Worm (Caenorhabditis elegans) whole organism, young adult: ENCODE data around the gene F58A6.5.
A peak's percentile ranks its signal among the peaks of the same experiment; 100 is the strongest.

Experiments used
- B0336.3 ChIP-seq: fragments of 200-800 bp; sonication (Bioruptor generic); IDR thresholded peaks from 2 replicates; pipeline ENCODE4 v1.3.6; 2022; ENCODE audit warnings: missing genetic modification characterization, missing compliant biosample characterization
- C17E4.6 ChIP-seq: fragments of 200-800 bp; sonication (Bioruptor generic); IDR thresholded peaks from 2 replicates; pipeline ENCODE4 v1.3.6; 2022; ENCODE audit warnings: missing genetic modification reagents, missing genetic modification characterization, missing compliant biosample characterization
- F22D6.2 ChIP-seq: sonication (generic microtip); optimal IDR thresholded peaks from 2 replicates; lab custom pipeline; 2016; ENCODE audit warnings: mild to moderate bottlenecking, missing genetic modification characterization, missing compliant biosample characterization
- F23B12.7 ChIP-seq: sonication (generic microtip); optimal IDR thresholded peaks from 2 replicates; lab custom pipeline; 2017; ENCODE audit warnings: missing genetic modification characterization, mild to moderate bottlenecking, missing compliant biosample characterization, antibody characterized with exemption, moderate library complexity; ENCODE audit not compliant: insufficient read depth
- F37B4.10 ChIP-seq: fragments of 200-800 bp; sonication (Bioruptor generic); IDR thresholded peaks from 2 replicates; pipeline ENCODE4 v1.3.6; 2022; ENCODE audit warnings: missing genetic modification characterization, missing compliant biosample characterization
- F57C9.4 ChIP-seq: sonication (generic microtip); optimal IDR thresholded peaks from 2 replicates; lab custom pipeline; 2017; ENCODE audit warnings: mild to moderate bottlenecking, missing genetic modification characterization, missing compliant biosample characterization
- T26A5.8 ChIP-seq: sonication (generic microtip); optimal IDR thresholded peaks from 2 replicates; lab custom pipeline; 2016; ENCODE audit warnings: missing genetic modification characterization, missing compliant biosample characterization
- Y53F4B.3 ChIP-seq: fragments of 200-800 bp; sonication (Bioruptor generic); IDR thresholded peaks from 2 replicates; pipeline ENCODE4 v1.3.6; 2022; ENCODE audit warnings: missing genetic modification reagents, missing genetic modification characterization, missing compliant biosample characterization
- Y53G8AR.9 ChIP-seq: fragments of 200-800 bp; sonication (Bioruptor generic); conservative IDR thresholded peaks from 2 replicates; pipeline ENCODE4 v1.3.6; 2022; ENCODE audit warnings: missing genetic modification reagents, missing genetic modification characterization, missing compliant biosample characterization
- Y56A3A.18 ChIP-seq: fragments of 200-800 bp; sonication (Bioruptor generic); IDR thresholded peaks from 2 replicates; pipeline ENCODE4 v1.3.6; 2022; ENCODE audit warnings: missing genetic modification reagents, missing genetic modification characterization, missing compliant biosample characterization
- ZK185.1 ChIP-seq: sonication (generic microtip); optimal IDR thresholded peaks from 2 replicates; lab custom pipeline; 2016; ENCODE audit warnings: mild to moderate bottlenecking, missing genetic modification characterization, missing compliant biosample characterization; ENCODE audit not compliant: poor library complexity, severe bottlenecking
- akir-1 ChIP-seq: fragments of 200-800 bp; sonication (Bioruptor generic); optimal IDR thresholded peaks from 2 replicates; lab custom pipeline; 2018; ENCODE audit warnings: mild to moderate bottlenecking, missing genetic modification characterization, moderate library complexity, missing compliant biosample characterization
- athp-1 ChIP-seq: sonication (generic microtip); optimal IDR thresholded peaks from 2 replicates; lab custom pipeline; 2017; ENCODE audit warnings: mild to moderate bottlenecking, missing genetic modification characterization, missing compliant biosample characterization
- attf-3 ChIP-seq: fragments of 200-800 bp; sonication (Bioruptor generic); conservative IDR thresholded peaks from 2 replicates; pipeline ENCODE4 v1.3.6; 2022; ENCODE audit warnings: missing genetic modification reagents, missing genetic modification characterization, missing compliant biosample characterization
- attf-5 ChIP-seq: fragments of 200-800 bp; sonication (Bioruptor generic); optimal IDR thresholded peaks from 2 replicates; lab custom pipeline; 2018; ENCODE audit warnings: mild to moderate bottlenecking, missing genetic modification characterization, missing compliant biosample characterization
- cebp-1 ChIP-seq, 2 experiments: fragments of 200-800 bp in 1 of 2; sonication (Bioruptor generic) in 1 of 2; sonication (generic microtip) in 1 of 2; IDR thresholded peaks in 1 of 2; optimal IDR thresholded peaks in 1 of 2; 2 replicates each; pipeline versions ENCODE4 v1.3.6 to Lab custom; 2017 to 2022; ENCODE audit warnings: missing compliant biosample characterization in 2 of 2, missing genetic modification characterization in 2 of 2, mild to moderate bottlenecking in 1 of 2, missing genetic modification reagents in 1 of 2, moderate library complexity in 1 of 2
- ceh-27 ChIP-seq: fragments of 200-800 bp; sonication (Bioruptor generic); optimal IDR thresholded peaks from 2 replicates; lab custom pipeline; 2018; ENCODE audit warnings: mild to moderate bottlenecking, missing genetic modification characterization, moderate library complexity, missing compliant biosample characterization
- ceh-79 ChIP-seq: sonication (generic microtip); optimal IDR thresholded peaks from 2 replicates; lab custom pipeline; 2017; ENCODE audit warnings: mild to moderate bottlenecking, missing genetic modification characterization, missing compliant biosample characterization
- die-1 ChIP-seq: sonication (generic microtip); optimal IDR thresholded peaks from 2 replicates; lab custom pipeline; 2016; ENCODE audit warnings: missing genotype, mild to moderate bottlenecking, missing genetic modification characterization, missing compliant biosample characterization
- dox-1 ChIP-seq: fragments of 200-800 bp; sonication (Bioruptor generic); IDR thresholded peaks from 2 replicates; pipeline ENCODE4 v1.3.6; 2022; ENCODE audit warnings: missing genetic modification reagents, missing genetic modification characterization, missing compliant biosample characterization
- dpff-1 ChIP-seq: sonication (generic microtip); optimal IDR thresholded peaks from 2 replicates; lab custom pipeline; 2017; ENCODE audit warnings: mild to moderate bottlenecking, missing genetic modification characterization, missing compliant biosample characterization
- egl-44 ChIP-seq: fragments of 200-800 bp; sonication (Bioruptor generic); IDR thresholded peaks from 2 replicates; pipeline ENCODE4 v1.3.6; 2022; ENCODE audit warnings: missing genetic modification reagents, missing genetic modification characterization, missing compliant biosample characterization
- ekl-4 ChIP-seq: fragments of 200-800 bp; sonication (Bioruptor generic); IDR thresholded peaks from 2 replicates; pipeline ENCODE4 v1.3.6; 2022; ENCODE audit warnings: missing genetic modification reagents, missing genetic modification characterization, missing compliant biosample characterization
- fkh-3 ChIP-seq: sonication (generic microtip); optimal IDR thresholded peaks from 2 replicates; lab custom pipeline; 2016; ENCODE audit warnings: mild to moderate bottlenecking, missing genetic modification characterization, missing compliant biosample characterization
- gei-17 ChIP-seq: fragments of 200-800 bp; sonication (Bioruptor generic); optimal IDR thresholded peaks from 2 replicates; lab custom pipeline; 2018; ENCODE audit warnings: mild to moderate bottlenecking, missing genetic modification characterization, missing compliant biosample characterization
- him-1 ChIP-seq: sonication (generic microtip); optimal IDR thresholded peaks from 2 replicates; lab custom pipeline; 2016; ENCODE audit warnings: missing genotype, missing genetic modification reagents, missing genetic modification characterization, missing compliant biosample characterization
- hsf-1 ChIP-seq: fragments of 200-800 bp; sonication (Bioruptor generic); IDR thresholded peaks from 2 replicates; pipeline ENCODE4 v1.3.6; 2022; ENCODE audit warnings: missing genetic modification reagents, missing genetic modification characterization, missing compliant biosample characterization
- let-607 ChIP-seq, 2 experiments: fragments of 200-800 bp in 1 of 2; sonication (Bioruptor generic) in 1 of 2; sonication (generic microtip) in 1 of 2; optimal IDR thresholded peaks; 2 replicates each; lab custom pipeline; 2016 to 2018; ENCODE audit warnings: mild to moderate bottlenecking in 2 of 2, missing compliant biosample characterization in 2 of 2, missing genetic modification characterization in 2 of 2, moderate library complexity in 2 of 2, missing genotype in 1 of 2
- lin-35 ChIP-seq, 3 experiments: fragments of 150-350 bp in 2 of 3; sonication (generic microtip) in 1 of 3; optimal IDR thresholded peaks; 2 replicates each; lab custom pipeline; 2014 to 2018; ENCODE audit warnings: missing biosample characterization in 3 of 3, missing genetic modification characterization in 3 of 3, missing genetic modification reagents in 3 of 3
- lin-54 ChIP-seq: fragments of 200-800 bp; sonication (Bioruptor generic); optimal IDR thresholded peaks from 2 replicates; lab custom pipeline; 2018; ENCODE audit warnings: mild to moderate bottlenecking, missing genetic modification characterization, missing compliant biosample characterization
- madf-3 ChIP-seq: fragments of 200-800 bp; sonication (Bioruptor generic); IDR thresholded peaks from 2 replicates; pipeline ENCODE4 v1.3.6; 2022; ENCODE audit warnings: missing genetic modification reagents, missing genetic modification characterization, missing compliant biosample characterization
- madf-8 ChIP-seq: fragments of 200-800 bp; sonication (Bioruptor generic); conservative IDR thresholded peaks from 2 replicates; pipeline ENCODE4 v1.3.6; 2022; ENCODE audit warnings: missing genetic modification reagents, missing genetic modification characterization, missing compliant biosample characterization
- mcd-1 ChIP-seq: fragments of 200-800 bp; sonication (Bioruptor generic); IDR thresholded peaks from 2 replicates; pipeline ENCODE4 v1.3.6; 2022; ENCODE audit warnings: missing genetic modification reagents, missing genetic modification characterization, missing compliant biosample characterization
- mel-28 ChIP-seq: sonication (generic microtip); optimal IDR thresholded peaks from 2 replicates; lab custom pipeline; 2016; ENCODE audit warnings: borderline replicate concordance, mild to moderate bottlenecking, missing genetic modification characterization, missing compliant biosample characterization
- mes-4 ChIP-seq: sonication (generic microtip); optimal IDR thresholded peaks from 2 replicates; lab custom pipeline; 2016; ENCODE audit warnings: missing genotype, missing genetic modification characterization, missing compliant biosample characterization
- nfya-2 ChIP-seq: fragments of 200-800 bp; sonication (Bioruptor generic); IDR thresholded peaks from 2 replicates; pipeline ENCODE4 v1.3.6; 2022; ENCODE audit warnings: missing genetic modification reagents, missing genetic modification characterization, missing compliant biosample characterization
- nhr-90 ChIP-seq: sonication (generic microtip); optimal IDR thresholded peaks from 2 replicates; lab custom pipeline; 2016; ENCODE audit warnings: missing genotype, mild to moderate bottlenecking, missing genetic modification characterization, missing compliant biosample characterization
- rcor-1 ChIP-seq: fragments of 200-800 bp; sonication (Bioruptor generic); IDR thresholded peaks from 2 replicates; pipeline ENCODE4 v1.3.6; 2022; ENCODE audit warnings: missing genetic modification reagents, missing genetic modification characterization, missing compliant biosample characterization
- repo-1 ChIP-seq: sonication (generic microtip); optimal IDR thresholded peaks from 2 replicates; lab custom pipeline; 2017; ENCODE audit warnings: mild to moderate bottlenecking, missing genetic modification characterization, missing compliant biosample characterization
- rpc-1 ChIP-seq, 2 experiments: fragments of 150-350 bp in 1 of 2; sonication (generic microtip) in 1 of 2; optimal IDR thresholded peaks; 2 replicates each; lab custom pipeline; 2014 to 2018; ENCODE audit warnings: missing biosample characterization in 1 of 2, missing genetic modification characterization in 1 of 2, missing genetic modification reagents in 1 of 2, missing genotype in 1 of 2
- somi-1 ChIP-seq: fragments of 200-800 bp; sonication (Bioruptor generic); optimal IDR thresholded peaks from 2 replicates; lab custom pipeline; 2018; ENCODE audit warnings: mild to moderate bottlenecking, missing genetic modification characterization, missing compliant biosample characterization
- tlf-1 ChIP-seq: fragments of 200-800 bp; sonication (Bioruptor generic); optimal IDR thresholded peaks from 2 replicates; lab custom pipeline; 2018; ENCODE audit warnings: mild to moderate bottlenecking, missing genetic modification characterization, missing compliant biosample characterization
- unc-130 ChIP-seq: sonication (generic microtip); optimal IDR thresholded peaks from 2 replicates; lab custom pipeline; 2016; ENCODE audit warnings: missing genetic modification reagents, missing genetic modification characterization, missing compliant biosample characterization
- ztf-18 ChIP-seq: sonication (generic microtip); optimal IDR thresholded peaks from 2 replicates; lab custom pipeline; 2016; ENCODE audit warnings: missing genotype, mild to moderate bottlenecking, missing genetic modification characterization, missing compliant biosample characterization
- ztf-22 ChIP-seq: fragments of 200-800 bp; sonication (Bioruptor generic); optimal IDR thresholded peaks from 2 replicates; lab custom pipeline; 2018; ENCODE audit warnings: mild to moderate bottlenecking, missing genetic modification characterization, moderate library complexity, missing compliant biosample characterization
- ztf-25 ChIP-seq: fragments of 200-800 bp; sonication (Bioruptor generic); IDR thresholded peaks from 2 replicates; pipeline ENCODE4 v1.3.6; 2022; ENCODE audit warnings: missing genetic modification reagents, missing genetic modification characterization, missing compliant biosample characterization
- ztf-26 ChIP-seq: sonication (generic microtip); optimal IDR thresholded peaks from 2 replicates; lab custom pipeline; 2017; ENCODE audit warnings: missing genetic modification characterization, missing compliant biosample characterization
- ztf-3 ChIP-seq: fragments of 200-800 bp; sonication (Bioruptor generic); optimal IDR thresholded peaks from 2 replicates; lab custom pipeline; 2018; ENCODE audit warnings: mild to moderate bottlenecking, missing genetic modification characterization, missing compliant biosample characterization

The F58A6.5 gene

ce11 chrII:5178609-5179008, 30.4 kb upstream of the F58A6.5 start:
- TF ChIP-seq hsf-1, result no peak
- no peak for TF ChIP-seq him-1
- peak; percentile 44; the same call in 1 of the 2 replicates for TF ChIP-seq B0336.3 (GFP tag; lab: Robert Waterston, UW)
- no peak for TF ChIP-seq attf-5 (GFP tag; lab: Kevin White, UChicago)
- no peak for TF ChIP-seq F23B12.7 (tag; lab: Kevin White, UChicago)
- no peak for TF ChIP-seq mcd-1
- peak; percentile 80 for TF ChIP-seq repo-1
- TF ChIP-seq madf-8 (GFP tag; lab: Robert Waterston, UW), result no peak
- no peak for TF ChIP-seq gei-17 (GFP tag; lab: Kevin White, UChicago)
- TF ChIP-seq somi-1 (GFP tag; lab: Kevin White, UChicago), result no peak
- TF ChIP-seq attf-3 (GFP tag; lab: Robert Waterston, UW), result no peak
- TF ChIP-seq rpc-1 (optimal IDR thresholded peaks at IDR 0.05; lab: Kevin White, UChicago), result no peak
- no peak for TF ChIP-seq rpc-1 (tag; optimal IDR thresholded peaks at IDR 0.05; lab: Kevin White, UChicago)
- TF ChIP-seq dox-1 (GFP tag; lab: Robert Waterston, UW), result no peak
- no peak for TF ChIP-seq ztf-25 (GFP tag; lab: Robert Waterston, UW)
- no peak for TF ChIP-seq F22D6.2 (tag; lab: Kevin White, UChicago)
- TF ChIP-seq F57C9.4, result no peak
- TF ChIP-seq ceh-79 (tag; lab: Kevin White, UChicago), result no peak
- no peak for TF ChIP-seq F37B4.10 (GFP tag; lab: Robert Waterston, UW)
- TF ChIP-seq let-607 (tag; optimal IDR thresholded peaks at IDR 0.05; lab: Kevin White, UChicago), result peak in 1 of 2 experiments; percentile 7
- no peak for TF ChIP-seq nhr-90 (tag; lab: Kevin White, UChicago)
- TF ChIP-seq dpff-1 (tag; lab: Kevin White, UChicago), result no peak
- 0 out of 2 replicates have a peak, but pooled peaks have one; percentile 31 for TF ChIP-seq C17E4.6
- TF ChIP-seq rcor-1 (GFP tag; lab: Robert Waterston, UW), result no peak
- no peak for TF ChIP-seq Y53F4B.3 (GFP tag; lab: Robert Waterston, UW)
- no peak for TF ChIP-seq ztf-26 (tag; lab: Kevin White, UChicago)
- no peak; the same call in 1 of the 2 replicates for TF ChIP-seq Y53G8AR.9
- no peak for TF ChIP-seq ztf-22
- no peak for TF ChIP-seq lin-54 (GFP tag; lab: Kevin White, UChicago)
- no peak for TF ChIP-seq ZK185.1 (tag; lab: Kevin White, UChicago)
- no peak for TF ChIP-seq egl-44 (GFP tag; lab: Robert Waterston, UW)
- no peak for TF ChIP-seq cebp-1 (GFP tag; IDR thresholded peaks at IDR 0.05; lab: Robert Waterston, UW)
- peak; percentile 18 for TF ChIP-seq cebp-1 (tag; optimal IDR thresholded peaks at IDR 0.05; lab: Kevin White, UChicago)
- no peak for TF ChIP-seq athp-1
- TF ChIP-seq die-1 (tag; lab: Kevin White, UChicago), result no peak
- no peak for TF ChIP-seq akir-1 (GFP tag; lab: Kevin White, UChicago)
- TF ChIP-seq ztf-18, result no peak
- TF ChIP-seq lin-35 (GFP tag; optimal IDR thresholded peaks at IDR 0.05; lab: Kevin White, UChicago), result no peak
- TF ChIP-seq nfya-2 (GFP tag; lab: Robert Waterston, UW), result no peak
- TF ChIP-seq Y56A3A.18 (GFP tag; lab: Robert Waterston, UW), result peak; percentile 79; the same call in 1 of the 2 replicates
- TF ChIP-seq unc-130 (GFP tag; lab: Kevin White, UChicago), result no peak
- TF ChIP-seq mel-28 (tag; lab: Kevin White, UChicago), result no peak
- no peak for TF ChIP-seq fkh-3 (tag; lab: Kevin White, UChicago)
- no peak for TF ChIP-seq T26A5.8
- TF ChIP-seq tlf-1 (GFP tag; lab: Kevin White, UChicago), result no peak
- no peak for TF ChIP-seq ceh-27
- TF ChIP-seq ztf-3 (GFP tag; lab: Kevin White, UChicago), result no peak
- TF ChIP-seq ekl-4 (GFP tag; lab: Robert Waterston, UW), result peak; percentile 38; the same call in 1 of the 2 replicates
- no peak for TF ChIP-seq madf-3
- no peak for TF ChIP-seq mes-4 (tag; lab: Kevin White, UChicago)
